Fruit fly (Drosophila melanogaster) whole organism, embryonic: ENCODE data around the gene cac.

Source experiments
- Bdp1 ChIP-seq: fragments of 200-800 bp; sonication (Bioruptor generic); optimal IDR thresholded peaks from 3 replicates; lab custom pipeline; 2016; ENCODE audit warnings: missing biosample characterization, missing genetic modification characterization
- C15 ChIP-seq: fragments of 200-800 bp; sonication (Bioruptor generic); IDR thresholded peaks from 3 replicates; pipeline ENCODE4 v1.3.6; 2022; ENCODE audit warnings: missing biosample characterization, missing genetic modification characterization
- CG10979 ChIP-seq: fragments of 200-800 bp; sonication (Bioruptor generic); optimal IDR thresholded peaks from 2 replicates; lab custom pipeline; 2018; ENCODE audit warnings: missing biosample characterization, mild to moderate bottlenecking, missing genetic modification characterization, moderate library complexity
- CG12104 ChIP-seq: fragments of 200-800 bp; sonication (Bioruptor generic); optimal IDR thresholded peaks from 3 replicates; lab custom pipeline; 2016; ENCODE audit warnings: missing biosample characterization, missing genetic modification characterization
- CG12769 ChIP-seq: fragments of 200-800 bp; sonication (Bioruptor generic); optimal IDR thresholded peaks from 2 replicates; lab custom pipeline; 2019; ENCODE audit warnings: missing biosample characterization, mild to moderate bottlenecking, missing genetic modification characterization, moderate library complexity
- CG15696 ChIP-seq: fragments of 200-800 bp; sonication (Bioruptor generic); optimal IDR thresholded peaks from 2 replicates; lab custom pipeline; 2019; ENCODE audit warnings: missing biosample characterization, mild to moderate bottlenecking, missing genetic modification characterization, moderate library complexity
- CG1603 ChIP-seq: fragments of 200-800 bp; sonication (Bioruptor generic); optimal IDR thresholded peaks from 2 replicates; lab custom pipeline; 2019; ENCODE audit warnings: missing biosample characterization, mild to moderate bottlenecking, missing genetic modification characterization, moderate library complexity
- CG16815 ChIP-seq: fragments of 200-800 bp; sonication (Bioruptor generic); optimal IDR thresholded peaks from 3 replicates; lab custom pipeline; 2017; ENCODE audit warnings: missing biosample characterization, mild to moderate bottlenecking, missing genetic modification characterization
- CG17186 ChIP-seq: fragments of 200-800 bp; sonication (Bioruptor generic); optimal IDR thresholded peaks from 3 replicates; lab custom pipeline; 2017; ENCODE audit warnings: missing biosample characterization, missing genetic modification reagents, missing genetic modification characterization
- CG2120 ChIP-seq: fragments of 200-800 bp; sonication (Bioruptor generic); optimal IDR thresholded peaks from 3 replicates; lab custom pipeline; 2016; ENCODE audit warnings: missing biosample characterization, missing genetic modification characterization
- CG33557 ChIP-seq: fragments of 200-800 bp; sonication (Bioruptor generic); optimal IDR thresholded peaks from 2 replicates; lab custom pipeline; 2019; ENCODE audit warnings: missing biosample characterization, mild to moderate bottlenecking, missing genetic modification characterization, moderate library complexity
- CG7357 ChIP-seq: fragments of 200-800 bp; sonication (Bioruptor generic); IDR thresholded peaks from 3 replicates; pipeline ENCODE4 v1.3.6; 2022; ENCODE audit warnings: missing biosample characterization, missing genetic modification characterization
- CG9797 ChIP-seq: fragments of 200-800 bp; sonication (Bioruptor generic); optimal IDR thresholded peaks from 3 replicates; lab custom pipeline; 2018; ENCODE audit warnings: missing biosample characterization, mild to moderate bottlenecking, missing genetic modification characterization
- CG9932 ChIP-seq: fragments of 200-800 bp; sonication (Bioruptor generic); IDR thresholded peaks from 2 replicates; pipeline ENCODE4 v1.3.6; 2022; ENCODE audit warnings: missing biosample characterization, missing genetic modification characterization
- Deaf1 ChIP-seq: fragments of 200-800 bp; optimal IDR thresholded peaks from 3 replicates; lab custom pipeline; 2019; ENCODE audit warnings: missing biosample characterization, mild to moderate bottlenecking, missing genetic modification characterization, moderate library complexity
- Dfd ChIP-seq, 2 experiments: fragments of >200 bp; optimal IDR thresholded peaks; 2 replicates each; lab custom pipeline; 2017; ENCODE audit warnings: missing biosample characterization in 2 of 2, missing genetic modification characterization in 2 of 2
- Doc2 ChIP-seq: fragments of 200-800 bp; sonication (Bioruptor generic); IDR thresholded peaks from 2 replicates; pipeline ENCODE4 v1.3.6; 2022; ENCODE audit warnings: missing biosample characterization, missing genetic modification characterization
- Dp ChIP-seq: fragments of 200-800 bp; sonication (Bioruptor generic); optimal IDR thresholded peaks from 2 replicates; lab custom pipeline; 2018; ENCODE audit warnings: missing biosample characterization, mild to moderate bottlenecking, missing genetic modification characterization, moderate library complexity
- H15 ChIP-seq: fragments of 200-800 bp; sonication (Bioruptor generic); IDR thresholded peaks from 3 replicates; pipeline ENCODE4 v1.3.6; 2022; ENCODE audit warnings: missing biosample characterization, missing genetic modification characterization
- HHEX ChIP-seq: fragments of 200-800 bp; sonication (Bioruptor generic); optimal IDR thresholded peaks from 3 replicates; lab custom pipeline; 2017; ENCODE audit warnings: missing biosample characterization, mild to moderate bottlenecking, missing genetic modification characterization, missing genetic modification reagents
- HLH3B ChIP-seq: fragments of 200-800 bp; sonication (Bioruptor generic); IDR thresholded peaks from 2 replicates; pipeline ENCODE4 v1.3.6; 2022; ENCODE audit warnings: missing biosample characterization, missing genetic modification characterization
- HLH4C ChIP-seq: fragments of 200-800 bp; sonication (Bioruptor generic); IDR thresholded peaks from 3 replicates; pipeline ENCODE4 v1.3.6; 2022; ENCODE audit warnings: missing biosample characterization, missing genetic modification characterization; ENCODE audit not compliant: partially characterized antibody
- Hey ChIP-seq: fragments of 200-800 bp; sonication (Bioruptor generic); optimal IDR thresholded peaks from 3 replicates; lab custom pipeline; 2018; ENCODE audit warnings: missing biosample characterization, mild to moderate bottlenecking, missing genetic modification characterization
- HmgZ ChIP-seq: fragments of 200-800 bp; sonication (Bioruptor generic); optimal IDR thresholded peaks from 2 replicates; lab custom pipeline; 2018; ENCODE audit warnings: missing biosample characterization, mild to moderate bottlenecking, missing genetic modification characterization
- Hmr ChIP-seq: fragments of 200-800 bp; sonication (Bioruptor generic); optimal IDR thresholded peaks from 3 replicates; lab custom pipeline; 2017; ENCODE audit warnings: mild to moderate bottlenecking, missing biosample characterization, missing genetic modification reagents, missing genetic modification characterization
- Neu2 ChIP-seq: fragments of 200-800 bp; sonication (Bioruptor generic); optimal IDR thresholded peaks from 3 replicates; lab custom pipeline; 2016; ENCODE audit warnings: missing biosample characterization, missing genetic modification characterization, borderline replicate concordance
- NfI ChIP-seq: fragments of 200-800 bp; sonication (Bioruptor generic); optimal IDR thresholded peaks from 3 replicates; lab custom pipeline; 2018; ENCODE audit warnings: missing biosample characterization, mild to moderate bottlenecking, missing genetic modification characterization, moderate library complexity
- Pdp1 ChIP-seq, 2 experiments: fragments of 200-800 bp; sonication (Bioruptor generic); optimal IDR thresholded peaks; 3 replicates each; lab custom pipeline; 2016; ENCODE audit warnings: missing biosample characterization in 2 of 2, missing genetic modification characterization in 2 of 2, mild to moderate bottlenecking in 1 of 2, moderate library complexity in 1 of 2
- bsh ChIP-seq, 2 experiments: fragments of 200-800 bp; sonication (Bioruptor generic); optimal IDR thresholded peaks; 2 replicates each; lab custom pipeline; 2017 to 2018; ENCODE audit warnings: mild to moderate bottlenecking in 2 of 2, missing biosample characterization in 2 of 2, missing genetic modification characterization in 2 of 2, moderate library complexity in 1 of 2
- cato ChIP-seq: fragments of 200-800 bp; sonication (Bioruptor generic); optimal IDR thresholded peaks from 2 replicates; lab custom pipeline; 2016; ENCODE audit warnings: missing biosample characterization, missing genetic modification characterization, borderline replicate concordance
- ci ChIP-seq: fragments of 200-800 bp; sonication (Bioruptor generic); IDR thresholded peaks from 3 replicates; pipeline ENCODE4 v1.3.6; 2022; ENCODE audit warnings: missing biosample characterization, missing genetic modification characterization
- corto ChIP-seq: fragments of 200-800 bp; sonication (Bioruptor generic); optimal IDR thresholded peaks from 2 replicates; lab custom pipeline; 2016; ENCODE audit warnings: missing biosample characterization, mild to moderate bottlenecking, missing genetic modification characterization, moderate library complexity
- crol ChIP-seq: fragments of 200-800 bp; sonication (Bioruptor generic); IDR thresholded peaks from 2 replicates; pipeline ENCODE4 v1.3.6; 2022; ENCODE audit warnings: missing biosample characterization, missing genetic modification characterization
- danr ChIP-seq: fragments of 200-800 bp; sonication (Bioruptor generic); IDR thresholded peaks from 2 replicates; pipeline ENCODE4 v1.3.6; 2022; ENCODE audit warnings: missing biosample characterization, missing genetic modification characterization
- dpn ChIP-seq, 2 experiments: fragments of 200-800 bp; sonication (Bioruptor generic); optimal IDR thresholded peaks; 3 replicates each; lab custom pipeline; 2016; ENCODE audit warnings: missing biosample characterization in 2 of 2, missing genetic modification characterization in 2 of 2
- dysf ChIP-seq: fragments of 200-800 bp; sonication (Bioruptor generic); IDR thresholded peaks from 3 replicates; pipeline ENCODE4 v1.3.6; 2022; ENCODE audit warnings: missing biosample characterization, missing genetic modification characterization
- eve ChIP-seq, 2 experiments: fragments of >200 bp; optimal IDR thresholded peaks; 2 replicates each; lab custom pipeline; 2017; ENCODE audit warnings: missing biosample characterization in 2 of 2, missing genetic modification characterization in 2 of 2
- fru ChIP-seq: fragments of >200 bp; optimal IDR thresholded peaks from 2 replicates; lab custom pipeline; 2017
- fu2 ChIP-seq: fragments of 200-800 bp; sonication (Bioruptor generic); optimal IDR thresholded peaks from 2 replicates; lab custom pipeline; 2016; ENCODE audit warnings: missing biosample characterization, missing genetic modification characterization
- hb ChIP-seq: fragments of 200-800 bp; sonication (Bioruptor generic); IDR thresholded peaks from 3 replicates; pipeline ENCODE4 v1.3.6; 2022; ENCODE audit warnings: missing biosample characterization, missing genetic modification characterization; ENCODE audit not compliant: partially characterized antibody
- ken ChIP-seq: fragments of 200-800 bp; sonication (Bioruptor generic); IDR thresholded peaks from 3 replicates; pipeline ENCODE4 v1.3.6; 2022; ENCODE audit warnings: missing biosample characterization, missing genetic modification characterization
- mam ChIP-seq: fragments of 200-800 bp; sonication (Bioruptor generic); optimal IDR thresholded peaks from 3 replicates; lab custom pipeline; 2016; ENCODE audit warnings: missing biosample characterization, missing genetic modification characterization
- nerfin-2 ChIP-seq: fragments of 200-800 bp; sonication (Bioruptor generic); IDR thresholded peaks from 2 replicates; pipeline ENCODE4 v1.3.6; 2022; ENCODE audit warnings: missing biosample characterization, missing genetic modification characterization; ENCODE audit not compliant: partially characterized antibody
- otp ChIP-seq: fragments of 200-800 bp; sonication (Bioruptor generic); IDR thresholded peaks from 3 replicates; pipeline ENCODE4, ENCODE4 v1.3.6; 2022; ENCODE audit warnings: missing biosample characterization, missing genetic modification characterization
- pnt ChIP-seq: fragments of 200-800 bp; sonication (Bioruptor generic); optimal IDR thresholded peaks from 3 replicates; lab custom pipeline; 2016; ENCODE audit warnings: missing biosample characterization, missing genetic modification characterization
- pum ChIP-seq: fragments of 200-800 bp; sonication (Bioruptor generic); optimal IDR thresholded peaks from 2 replicates; lab custom pipeline; 2016; ENCODE audit warnings: missing biosample characterization, missing genetic modification characterization
- run ChIP-seq: fragments of 200-800 bp; sonication (Bioruptor generic); optimal IDR thresholded peaks from 3 replicates; lab custom pipeline; 2018; ENCODE audit warnings: missing biosample characterization, mild to moderate bottlenecking, missing genetic modification characterization
- sisA ChIP-seq: fragments of 200-800 bp; sonication (Bioruptor generic); IDR thresholded peaks from 2 replicates; pipeline ENCODE4 v1.3.6; 2022; ENCODE audit warnings: missing biosample characterization, missing genetic modification characterization
- tgo ChIP-seq: fragments of 200-800 bp; sonication (Bioruptor generic); IDR thresholded peaks from 3 replicates; pipeline ENCODE4 v1.3.6; 2022; ENCODE audit warnings: missing biosample characterization, missing genetic modification characterization
- trh ChIP-seq: fragments of 200-800 bp; sonication (Bioruptor generic); optimal IDR thresholded peaks from 2 replicates; lab custom pipeline; 2016; ENCODE audit warnings: missing biosample characterization, missing genetic modification characterization
- wek ChIP-seq: fragments of 200-800 bp; sonication (Bioruptor generic); optimal IDR thresholded peaks from 3 replicates; lab custom pipeline; 2018; ENCODE audit warnings: missing biosample characterization, mild to moderate bottlenecking, missing genetic modification characterization, moderate library complexity

The cac gene

DNA sequence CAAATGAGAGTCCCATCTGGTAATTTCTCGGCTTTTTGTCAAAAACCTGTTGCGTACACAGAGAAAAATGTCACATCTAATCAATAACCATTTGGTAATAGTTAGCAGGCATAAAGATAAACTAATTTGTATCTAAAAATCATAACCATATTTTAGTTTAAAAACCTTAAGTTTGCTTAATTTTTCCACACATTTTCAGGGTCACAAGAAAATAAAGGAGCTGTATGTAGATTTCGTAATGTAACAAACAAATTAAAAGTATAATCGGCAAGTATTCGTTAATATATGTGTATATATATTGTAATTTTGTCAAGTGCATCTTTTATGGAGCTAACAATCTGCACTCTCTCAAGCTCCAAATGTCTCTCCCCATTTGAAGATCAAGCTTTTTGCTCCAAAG, 63.9 kb downstream of the cac start (continued):
- TF ChIP-seq CG33557 (GFP tag; lab: Kevin White, UChicago) (peak; percentile 79), CG10979 (tag; lab: Kevin White, UChicago) (peak; percentile 92), CG12769 (tag; lab: Kevin White, UChicago) (peak; percentile 82), Bdp1 (GFP tag; lab: Kevin White, UChicago) (peak; percentile 25), CG1603 (peak; percentile 54), CG9797 (GFP tag; lab: Kevin White, UChicago) (no peak), fu2 (GFP tag; lab: Kevin White, UChicago) (peak; percentile 46), HmgZ (tag; lab: Kevin White, UChicago) (peak; percentile 85), CG2120 (peak; percentile 86), Pdp1 (GFP tag; optimal IDR thresholded peaks at IDR 0.05; lab: Kevin White, UChicago) (peak; percentile 68 to 77), dysf (GFP tag; lab: Robert Waterston, UW) (peak; percentile 95), wek (peak; percentile 67), HLH4C (GFP tag; lab: Robert Waterston, UW) (no peak), ci (GFP tag; lab: Robert Waterston, UW) (peak; percentile 90), otp (GFP tag; lab: Robert Waterston, UW) (peak; percentile 81), CG16815 (peak; percentile 65), Hmr (GFP tag; lab: Kevin White, UChicago) (peak; percentile 87), Deaf1 (peak; percentile 72), Dp (no peak), nerfin-2 (GFP tag; lab: Robert Waterston, UW) (no peak), H15 (GFP tag; lab: Robert Waterston, UW) (peak; percentile 72), cato (GFP tag; lab: Kevin White, UChicago) (peak; percentile 81), HLH3B (GFP tag; lab: Robert Waterston, UW) (peak; percentile 87), dpn (GFP tag; optimal IDR thresholded peaks at IDR 0.05; lab: Kevin White, UChicago) (peak; percentile 85 to 87), danr (GFP tag; lab: Robert Waterston, UW) (peak; percentile 88), ken (GFP tag; lab: Robert Waterston, UW) (peak; percentile 79; the same call in 2 of the 3 replicates), fru (lab: Kevin White, UChicago) (no peak), pum (GFP tag; lab: Kevin White, UChicago) (peak; percentile 74), CG9932 (GFP tag; lab: Robert Waterston, UW) (peak; percentile 86), Doc2 (GFP tag; lab: Robert Waterston, UW) (no peak; the same call in 1 of the 2 replicates), trh (GFP tag; lab: Kevin White, UChicago) (peak; percentile 82), CG7357 (peak; percentile 82), crol (GFP tag; lab: Robert Waterston, UW) (peak; percentile 48), eve (GFP tag; optimal IDR thresholded peaks at IDR 0.05; lab: Kevin White, UChicago) (peak in 1 of 2 experiments; percentile 91), corto (peak; percentile 64), tgo (peak; percentile 91), CG17186 (GFP tag; lab: Kevin White, UChicago) (peak; percentile 28), CG15696 (tag; lab: Kevin White, UChicago) (peak; percentile 58), CG12104 (GFP tag; lab: Kevin White, UChicago) (peak; percentile 75), NfI (peak; percentile 87), sisA (peak; percentile 81), pnt (peak; percentile 63), run (tag; lab: Kevin White, UChicago) (peak; percentile 88), Dfd (GFP tag; optimal IDR thresholded peaks at IDR 0.05; lab: Kevin White, UChicago) (no peak), mam (GFP tag; lab: Kevin White, UChicago) (peak; percentile 79), bsh (GFP tag; optimal IDR thresholded peaks at IDR 0.05; lab: Kevin White, UChicago) (peak; percentile 76 to 93), HHEX (GFP tag; lab: Kevin White, UChicago) (peak; percentile 85), hb (GFP tag; lab: Robert Waterston, UW) (no peak), Hey (tag; lab: Kevin White, UChicago) (peak; percentile 34), C15 (peak; percentile 62; the same call in 1 of the 3 replicates), Neu2 (GFP tag; lab: Kevin White, UChicago) (no peak)
